In the genomic region with DNA sequence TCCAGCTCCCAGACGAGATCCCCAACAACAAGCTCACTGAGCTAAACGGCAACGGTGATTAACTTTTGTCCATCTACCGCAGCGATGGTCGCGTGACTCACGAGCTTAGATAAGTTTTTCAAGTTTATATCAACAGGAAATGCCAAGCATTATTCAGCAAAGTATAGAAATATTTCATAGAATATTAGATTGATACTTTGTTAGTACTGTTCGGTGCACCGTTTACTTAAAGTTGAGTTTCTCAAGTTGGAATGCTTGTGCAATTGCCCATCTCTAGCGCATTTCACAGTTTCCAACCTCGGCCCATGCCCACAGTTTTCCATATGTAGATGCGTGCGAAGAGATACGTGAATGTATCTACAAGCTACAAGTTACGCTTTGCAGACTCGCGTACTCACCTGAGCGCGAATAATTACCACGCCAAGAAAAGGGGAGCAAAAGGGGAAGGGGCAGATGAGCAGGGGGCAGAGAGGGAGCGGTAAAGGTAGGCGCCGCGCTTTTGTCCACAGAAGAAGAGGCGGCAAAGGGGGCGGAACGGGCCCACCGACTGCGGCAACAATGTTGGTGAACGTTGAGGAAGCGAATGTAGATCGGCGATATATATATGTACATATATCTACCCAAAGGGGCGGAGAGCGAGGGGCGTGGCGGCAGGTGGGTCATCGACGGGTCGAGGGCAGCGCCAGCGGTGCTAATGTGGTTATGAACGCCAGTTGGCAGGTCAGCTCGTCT, we compare ENCODE assay signal across 1 fruit fly cellular context.
A peak's percentile ranks its signal among the peaks of the same experiment; 100 is the strongest.
TF ChIP-seq lines count a peak whose summit lies in the region.

No protein-coding gene starts in this region.

TF ChIP-seq in whole organism, embryonic, 481 proteins besides CTCF, POLR2A, EP300 and RAD21 (continued from another document and continues in another):
- TF ChIP-seq cwo (GFP tag; optimal IDR thresholded peaks at IDR 0.05; lab: Kevin White, UChicago) (no peak), eve (GFP tag; optimal IDR thresholded peaks at IDR 0.05; lab: Kevin White, UChicago) (peak in 1 of 2 experiments; percentile 87), jumu (GFP tag; optimal IDR thresholded peaks at IDR 0.05; lab: Kevin White, UChicago) (no peak), CG10979 (tag; optimal IDR thresholded peaks at IDR 0.05; lab: Kevin White, UChicago) (peak; percentile 29), kni (GFP tag; optimal IDR thresholded peaks at IDR 0.05; lab: Kevin White, UChicago) (no peak), CG5180 (GFP tag; optimal IDR thresholded peaks at IDR 0.05; lab: Kevin White, UChicago) (no peak), CG8290 (GFP tag; optimal IDR thresholded peaks at IDR 0.05; lab: Kevin White, UChicago) (no peak), CG8290 (tag; optimal IDR thresholded peaks at IDR 0.05; lab: Kevin White, UChicago) (peak in 1 of 2 experiments; percentile 56), Dip2 (GFP tag; IDR thresholded peaks at IDR 0.05; lab: Robert Waterston, UW) (no peak), CG18011 (GFP tag; optimal IDR thresholded peaks at IDR 0.05; lab: Kevin White, UChicago) (peak; percentile 37), CG8924 (tag; optimal IDR thresholded peaks at IDR 0.05; lab: Kevin White, UChicago) (peak; percentile 41), CG11093 (GFP tag; IDR thresholded peaks at IDR 0.05; lab: Robert Waterston, UW) (no peak), Adf1 (GFP tag; IDR thresholded peaks at IDR 0.05; lab: Robert Waterston, UW) (no peak), Hr51 (GFP tag; optimal IDR thresholded peaks at IDR 0.05; lab: Kevin White, UChicago) (peak in 1 of 2 experiments; percentile 70), CG4707 (GFP tag; optimal IDR thresholded peaks at IDR 0.05; lab: Kevin White, UChicago) (peak; percentile 2), sc (optimal IDR thresholded peaks at IDR 0.05; lab: Kevin White, UChicago) (no peak), sc (GFP tag; optimal IDR thresholded peaks at IDR 0.05; lab: Kevin White, UChicago) (no peak), CG6689 (GFP tag; IDR thresholded peaks at IDR 0.05; lab: Robert Waterston, UW) (peak; percentile 60), CG7963 (GFP tag; IDR thresholded peaks at IDR 0.05; lab: Robert Waterston, UW; ENCODE audit: partially characterized antibody) (no peak), fru (optimal IDR thresholded peaks at IDR 0.05; lab: Kevin White, UChicago) (no peak), CG7372 (GFP tag; IDR thresholded peaks at IDR 0.05; lab: Robert Waterston, UW) (0 out of 2 replicates have a peak, but pooled peaks have one; percentile 30), ham (GFP tag; IDR thresholded peaks at IDR 0.05; lab: Robert Waterston, UW) (no peak), CG6175 (GFP tag; IDR thresholded peaks at IDR 0.05; lab: Robert Waterston, UW) (no peak), ttk (GFP tag; IDR thresholded peaks at IDR 0.05; lab: Robert Waterston, UW) (peak; percentile 64; the same call in 1 of the 2 replicates), CG11695 (GFP tag; IDR thresholded peaks at IDR 0.05; lab: Robert Waterston, UW) (0 out of 3 replicates have a peak, but pooled peaks have one; percentile 33), run (tag; optimal IDR thresholded peaks at IDR 0.05; lab: Kevin White, UChicago) (peak; percentile 2), Hmx (GFP tag; optimal IDR thresholded peaks at IDR 0.05; lab: Kevin White, UChicago) (no peak), CG8944 (GFP tag; optimal IDR thresholded peaks at IDR 0.05; lab: Kevin White, UChicago) (peak; percentile 24), CG7271 (tag; optimal IDR thresholded peaks at IDR 0.05; lab: Kevin White, UChicago) (no peak), ERR (GFP tag; optimal IDR thresholded peaks at IDR 0.05; lab: Kevin White, UChicago) (no peak), C15 (GFP tag; IDR thresholded peaks at IDR 0.05; lab: Robert Waterston, UW) (no peak), CG15479 (GFP tag; optimal IDR thresholded peaks at IDR 0.05; lab: Kevin White, UChicago) (no peak), Kr (GFP tag; optimal IDR thresholded peaks at IDR 0.05; lab: Kevin White, UChicago) (no peak), CG17829 (tag; optimal IDR thresholded peaks at IDR 0.05; lab: Kevin White, UChicago) (peak; percentile 34), onecut (GFP tag; IDR thresholded peaks at IDR 0.05; lab: Robert Waterston, UW) (0 out of 2 replicates have a peak, but pooled peaks have one; percentile 9), pan (optimal IDR thresholded peaks at IDR 0.05; lab: Kevin White, UChicago) (no peak), pan (GFP tag; optimal IDR thresholded peaks at IDR 0.05 in 1 of 2, IDR thresholded peaks at IDR 0.05 in 1 of 2) (peak in 1 of 2 experiments; percentile 66), CG1233 (GFP tag; optimal IDR thresholded peaks at IDR 0.05; lab: Kevin White, UChicago) (no peak), CG10321 (GFP tag; IDR thresholded peaks at IDR 0.05; lab: Robert Waterston, UW) (no peak), CG7357 (GFP tag; IDR thresholded peaks at IDR 0.05; lab: Robert Waterston, UW) (0 out of 3 replicates have a peak, but pooled peaks have one; percentile 21), Hr78 (GFP tag; optimal IDR thresholded peaks at IDR 0.05; lab: Kevin White, UChicago) (no peak), caup (GFP tag; optimal IDR thresholded peaks at IDR 0.05; lab: Kevin White, UChicago; ENCODE audit: severe bottlenecking) (no peak), CG13624 (GFP tag; optimal IDR thresholded peaks at IDR 0.05; lab: Kevin White, UChicago) (no peak), Sry-β (GFP tag; optimal IDR thresholded peaks at IDR 0.05; lab: Kevin White, UChicago) (peak; percentile 2), CG18764 (GFP tag; optimal IDR thresholded peaks at IDR 0.05; lab: Kevin White, UChicago) (no peak), CG3838 (GFP tag; optimal IDR thresholded peaks at IDR 0.05; lab: Kevin White, UChicago) (no peak), Ets65A (GFP tag; lab: Kevin White, UChicago) (peak; percentile 78), CG18599 (GFP tag; optimal IDR thresholded peaks at IDR 0.05; lab: Kevin White, UChicago) (peak; percentile 6), CG2129 (GFP tag; IDR thresholded peaks at IDR 0.05; lab: Robert Waterston, UW; ENCODE audit: partially characterized antibody) (no peak), Nf-YB (GFP tag; optimal IDR thresholded peaks at IDR 0.05; lab: Kevin White, UChicago) (peak; percentile 21), dmrt11E (tag; optimal IDR thresholded peaks at IDR 0.05; lab: Kevin White, UChicago) (peak; percentile 19), gem (tag; optimal IDR thresholded peaks at IDR 0.05; lab: Kevin White, UChicago) (peak; percentile 65), CG4820 (GFP tag; optimal IDR thresholded peaks at IDR 0.05; lab: Kevin White, UChicago) (peak; percentile 21), pho (GFP tag; optimal IDR thresholded peaks at IDR 0.05; lab: Kevin White, UChicago) (no peak), Deaf1 (tag; optimal IDR thresholded peaks at IDR 0.05; lab: Kevin White, UChicago) (no peak), grn (GFP tag; optimal IDR thresholded peaks at IDR 0.05; lab: Kevin White, UChicago) (peak; percentile 15), oc (tag; optimal IDR thresholded peaks at IDR 0.05; lab: Kevin White, UChicago) (peak; percentile 70), CG3065 (GFP tag; optimal IDR thresholded peaks at IDR 0.05; lab: Kevin White, UChicago) (no peak), Camta (GFP tag; optimal IDR thresholded peaks at IDR 0.05; lab: Kevin White, UChicago) (peak; percentile 46), ind (GFP tag; optimal IDR thresholded peaks at IDR 0.05; lab: Kevin White, UChicago) (peak; percentile 23), ranshi (GFP tag; IDR thresholded peaks at IDR 0.05; lab: Robert Waterston, UW) (no peak), Rfx (GFP tag; IDR thresholded peaks at IDR 0.05; lab: Robert Waterston, UW) (peak; percentile 60), Atf6 (GFP tag; IDR thresholded peaks at IDR 0.05; lab: Robert Waterston, UW) (no peak; the same call in 1 of the 2 replicates), CG14667 (GFP tag; IDR thresholded peaks at IDR 0.05; lab: Robert Waterston, UW) (peak; percentile 37; the same call in 1 of the 2 replicates), stwl (tag; optimal IDR thresholded peaks at IDR 0.05; lab: Kevin White, UChicago) (no peak), aop (GFP tag; IDR thresholded peaks at IDR 0.05; lab: Robert Waterston, UW) (no peak), CG12104 (GFP tag; optimal IDR thresholded peaks at IDR 0.05; lab: Kevin White, UChicago) (no peak), Neu2 (GFP tag; optimal IDR thresholded peaks at IDR 0.05; lab: Kevin White, UChicago; ENCODE audit: borderline replicate concordance) (no peak), Ravus (GFP tag; IDR thresholded peaks at IDR 0.05; lab: Robert Waterston, UW) (no peak), Trl (optimal IDR thresholded peaks at IDR 0.05; lab: Kevin White, UChicago) (no peak), Trl (GFP tag; optimal IDR thresholded peaks at IDR 0.05; lab: Kevin White, UChicago) (peak; percentile 30), ase (GFP tag; IDR thresholded peaks at IDR 0.05; lab: Robert Waterston, UW) (no peak), CkIIα-i1 (GFP tag; IDR thresholded peaks at IDR 0.05; lab: Robert Waterston, UW) (no peak), CG31224 (GFP tag; IDR thresholded peaks at IDR 0.05; lab: Robert Waterston, UW) (no peak), GATAe (GFP tag; conservative IDR thresholded peaks at IDR 0.05; lab: Robert Waterston, UW) (no peak), CG16813 (GFP tag; IDR thresholded peaks at IDR 0.05; lab: Robert Waterston, UW; ENCODE audit: partially characterized antibody) (peak; percentile 38; the same call in 1 of the 3 replicates), CG6854 (GFP tag; optimal IDR thresholded peaks at IDR 0.05; lab: Kevin White, UChicago) (no peak), CG14050 (GFP tag; IDR thresholded peaks at IDR 0.05; lab: Robert Waterston, UW) (peak; percentile 65), Poxn (GFP tag; IDR thresholded peaks at IDR 0.05; lab: Robert Waterston, UW) (no peak), slbo (GFP tag; IDR thresholded peaks at IDR 0.05; lab: Robert Waterston, UW) (no peak), gce (GFP tag; IDR thresholded peaks at IDR 0.05; lab: Robert Waterston, UW) (no peak), nerfin-2 (GFP tag; IDR thresholded peaks at IDR 0.05; lab: Robert Waterston, UW; ENCODE audit: partially characterized antibody) (no peak), CG7556 (GFP tag; optimal IDR thresholded peaks at IDR 0.05; lab: Kevin White, UChicago) (peak; percentile 28), Ets97D (GFP tag; optimal IDR thresholded peaks at IDR 0.05; lab: Kevin White, UChicago) (no peak), bowl (GFP tag; IDR thresholded peaks at IDR 0.05; lab: Robert Waterston, UW) (0 out of 2 replicates have a peak, but pooled peaks have one; percentile 24), Oaz (GFP tag; IDR thresholded peaks at IDR 0.05; lab: Robert Waterston, UW) (no peak), CG9797 (GFP tag; optimal IDR thresholded peaks at IDR 0.05; lab: Kevin White, UChicago) (no peak), kay (GFP tag; optimal IDR thresholded peaks at IDR 0.05; lab: Kevin White, UChicago) (peak; percentile 4), wdn (GFP tag; IDR thresholded peaks at IDR 0.05; lab: Robert Waterston, UW) (no peak), CG12071 (GFP tag; optimal IDR thresholded peaks at IDR 0.05; lab: Kevin White, UChicago) (no peak), gt (GFP tag; IDR thresholded peaks at IDR 0.05; lab: Robert Waterston, UW) (no peak), Hr39 (optimal IDR thresholded peaks at IDR 0.05; lab: Kevin White, UChicago) (no peak), wor (GFP tag; IDR thresholded peaks at IDR 0.05; lab: Robert Waterston, UW) (no peak), vvl (GFP tag; IDR thresholded peaks at IDR 0.05; lab: Robert Waterston, UW) (peak; percentile 81), sens (GFP tag; lab: Kevin White, UChicago) (peak; percentile 93), CG11085 (GFP tag; IDR thresholded peaks at IDR 0.05; lab: Robert Waterston, UW) (no peak), croc (GFP tag; conservative IDR thresholded peaks at IDR 0.05; lab: Robert Waterston, UW) (no peak; the same call in 2 of the 3 replicates), CG15269 (tag; optimal IDR thresholded peaks at IDR 0.05; lab: Kevin White, UChicago) (peak; percentile 68), ftz-f1 (GFP tag; optimal IDR thresholded peaks at IDR 0.05; lab: Kevin White, UChicago) (no peak), CG7987 (GFP tag; optimal IDR thresholded peaks at IDR 0.05; lab: Kevin White, UChicago) (no peak), CG3281 (GFP tag; optimal IDR thresholded peaks at IDR 0.05; lab: Kevin White, UChicago) (no peak), CG7745 (tag; optimal IDR thresholded peaks at IDR 0.05; lab: Kevin White, UChicago) (no peak), Gsc (GFP tag; IDR thresholded peaks at IDR 0.05; lab: Robert Waterston, UW) (no peak), Atf3 (GFP tag; optimal IDR thresholded peaks at IDR 0.05; lab: Kevin White, UChicago) (no peak), CG33557 (GFP tag; optimal IDR thresholded peaks at IDR 0.05; lab: Kevin White, UChicago) (no peak), rib (GFP tag; IDR thresholded peaks at IDR 0.05; lab: Robert Waterston, UW) (no peak), fd3F (GFP tag; optimal IDR thresholded peaks at IDR 0.05; lab: Kevin White, UChicago) (no peak), CG6765 (GFP tag; optimal IDR thresholded peaks at IDR 0.05; lab: Kevin White, UChicago) (no peak), CG13287 (GFP tag; IDR thresholded peaks at IDR 0.05; lab: Robert Waterston, UW; ENCODE audit: partially characterized antibody) (peak; percentile 68), CG4360 (GFP tag; IDR thresholded peaks at IDR 0.05; lab: Robert Waterston, UW) (no peak), esg (GFP tag; conservative IDR thresholded peaks at IDR 0.05; lab: Robert Waterston, UW) (peak; percentile 54; the same call in 1 of the 2 replicates), HHEX (GFP tag; optimal IDR thresholded peaks at IDR 0.05; lab: Kevin White, UChicago) (no peak), kah (GFP tag; optimal IDR thresholded peaks at IDR 0.05; lab: Kevin White, UChicago) (no peak), bcd (GFP tag; optimal IDR thresholded peaks at IDR 0.05; lab: Kevin White, UChicago) (peak; percentile 30), al (GFP tag; IDR thresholded peaks at IDR 0.05; lab: Robert Waterston, UW) (0 out of 2 replicates have a peak, but pooled peaks have one; percentile 6), Ada2b (GFP tag; IDR thresholded peaks at IDR 0.05; lab: Robert Waterston, UW) (0 out of 2 replicates have a peak, but pooled peaks have one; percentile 21), CG12219 (GFP tag; optimal IDR thresholded peaks at IDR 0.05; lab: Kevin White, UChicago) (peak; percentile 62), vfl (GFP tag; optimal IDR thresholded peaks at IDR 0.05; lab: Kevin White, UChicago) (no peak), CG8359 (GFP tag; optimal IDR thresholded peaks at IDR 0.05; lab: Kevin White, UChicago; ENCODE audit: borderline replicate concordance) (no peak), sens-2 (GFP tag; IDR thresholded peaks at IDR 0.05; lab: Robert Waterston, UW) (no peak), CG12299 (tag; optimal IDR thresholded peaks at IDR 0.05; lab: Kevin White, UChicago) (no peak), CG8281 (tag; optimal IDR thresholded peaks at IDR 0.05; lab: Kevin White, UChicago) (no peak), sim (GFP tag; IDR thresholded peaks at IDR 0.05; lab: Robert Waterston, UW) (no peak), CG13775 (GFP tag; optimal IDR thresholded peaks at IDR 0.05; lab: Kevin White, UChicago) (peak; percentile 19)
